Fruit fly (Drosophila melanogaster) whole organism, embryonic: ENCODE data around the gene Cipc.

Source experiments
- Atf-2 ChIP-seq: fragments of 200-800 bp; sonication (Bioruptor generic); optimal IDR thresholded peaks from 2 replicates; lab custom pipeline; 2016; ENCODE audit warnings: missing biosample characterization, missing genetic modification characterization
- BEAF-32 ChIP-seq: fragments of 200-800 bp; sonication (Bioruptor generic); optimal IDR thresholded peaks from 3 replicates; lab custom pipeline; 2017; ENCODE audit warnings: missing biosample characterization, missing genetic modification characterization, mild to moderate bottlenecking, moderate library complexity, missing genetic modification reagents
- BtbVII ChIP-seq: fragments of 200-800 bp; sonication (Bioruptor generic); optimal IDR thresholded peaks from 3 replicates; lab custom pipeline; 2017; ENCODE audit warnings: missing biosample characterization, mild to moderate bottlenecking, missing genetic modification characterization
- C15 ChIP-seq: fragments of 200-800 bp; sonication (Bioruptor generic); IDR thresholded peaks from 3 replicates; pipeline ENCODE4 v1.3.6; 2022; ENCODE audit warnings: missing biosample characterization, missing genetic modification characterization
- CG10209 ChIP-seq: fragments of 200-800 bp; sonication (Bioruptor generic); optimal IDR thresholded peaks from 3 replicates; lab custom pipeline; 2017; ENCODE audit warnings: missing biosample characterization, mild to moderate bottlenecking, missing genetic modification characterization, missing genetic modification reagents
- CG11504 ChIP-seq: fragments of 200-800 bp; sonication (Bioruptor generic); optimal IDR thresholded peaks from 3 replicates; lab custom pipeline; 2019; ENCODE audit warnings: missing biosample characterization, mild to moderate bottlenecking, missing genetic modification characterization, moderate library complexity
- CG11696 ChIP-seq: fragments of 200-800 bp; sonication (Bioruptor generic); IDR thresholded peaks from 2 replicates; pipeline ENCODE4 v1.3.6; 2022; ENCODE audit warnings: missing biosample characterization, missing genetic modification characterization
- CG12155 ChIP-seq: fragments of 200-800 bp; sonication (Bioruptor generic); optimal IDR thresholded peaks from 3 replicates; lab custom pipeline; 2016; ENCODE audit warnings: missing biosample characterization, missing genetic modification characterization
- CG12744 ChIP-seq: fragments of 200-800 bp; sonication (Bioruptor generic); optimal IDR thresholded peaks from 2 replicates; lab custom pipeline; 2016; ENCODE audit warnings: missing biosample characterization, missing genetic modification characterization
- CG12769 ChIP-seq: fragments of 200-800 bp; sonication (Bioruptor generic); optimal IDR thresholded peaks from 2 replicates; lab custom pipeline; 2019; ENCODE audit warnings: missing biosample characterization, mild to moderate bottlenecking, missing genetic modification characterization, moderate library complexity
- CG1602 ChIP-seq: fragments of 200-800 bp; sonication (Bioruptor generic); optimal IDR thresholded peaks from 3 replicates; lab custom pipeline; 2016; ENCODE audit warnings: missing biosample characterization, missing genetic modification characterization
- CG17829 ChIP-seq: fragments of 200-800 bp; optimal IDR thresholded peaks from 2 replicates; lab custom pipeline; 2019; ENCODE audit warnings: missing biosample characterization, mild to moderate bottlenecking, missing genetic modification characterization, moderate library complexity
- CG17912 ChIP-seq: fragments of 200-800 bp; sonication (Bioruptor generic); optimal IDR thresholded peaks from 2 replicates; lab custom pipeline; 2018; ENCODE audit warnings: missing biosample characterization, mild to moderate bottlenecking, missing genetic modification characterization
- CG1792 ChIP-seq: fragments of 200-800 bp; sonication (Bioruptor generic); optimal IDR thresholded peaks from 2 replicates; lab custom pipeline; 2016; ENCODE audit warnings: missing biosample characterization, missing genetic modification characterization
- CG2875 ChIP-seq: fragments of 200-800 bp; sonication (Bioruptor generic); optimal IDR thresholded peaks from 2 replicates; lab custom pipeline; 2017; ENCODE audit warnings: missing biosample characterization, mild to moderate bottlenecking, missing genetic modification characterization, missing genetic modification reagents
- CG31441 ChIP-seq: fragments of 200-800 bp; sonication (Bioruptor generic); IDR thresholded peaks from 2 replicates; pipeline ENCODE4 v1.3.6; 2022; ENCODE audit warnings: missing biosample characterization, missing genetic modification characterization
- CG3163 ChIP-seq: fragments of 200-800 bp; sonication (Bioruptor generic); optimal IDR thresholded peaks from 3 replicates; lab custom pipeline; 2016; ENCODE audit warnings: missing biosample characterization, missing genetic modification characterization
- CG32767 ChIP-seq: fragments of 200-800 bp; sonication (Bioruptor generic); IDR thresholded peaks from 2 replicates; pipeline ENCODE4 v1.3.6; 2022; ENCODE audit warnings: missing biosample characterization, missing genetic modification characterization
- CG32772 ChIP-seq: fragments of 200-800 bp; sonication (Bioruptor generic); IDR thresholded peaks from 2 replicates; pipeline ENCODE4 v1.3.6; 2022; ENCODE audit warnings: missing biosample characterization, missing genetic modification characterization
- CG3838 ChIP-seq: fragments of 200-800 bp; sonication (Bioruptor generic); optimal IDR thresholded peaks from 3 replicates; lab custom pipeline; 2016; ENCODE audit warnings: missing biosample characterization, missing genetic modification characterization
- CG6791 ChIP-seq: fragments of 200-800 bp; sonication (Bioruptor generic); IDR thresholded peaks from 3 replicates; pipeline ENCODE4 v1.3.6; 2022; ENCODE audit warnings: missing biosample characterization, missing genetic modification characterization; ENCODE audit not compliant: partially characterized antibody
- CG9437 ChIP-seq: fragments of 200-800 bp; sonication (Bioruptor generic); optimal IDR thresholded peaks from 2 replicates; lab custom pipeline; 2018; ENCODE audit warnings: missing biosample characterization, mild to moderate bottlenecking, missing genetic modification characterization
- CG9932 ChIP-seq: fragments of 200-800 bp; sonication (Bioruptor generic); IDR thresholded peaks from 2 replicates; pipeline ENCODE4 v1.3.6; 2022; ENCODE audit warnings: missing biosample characterization, missing genetic modification characterization
- Dek ChIP-seq: fragments of 200-800 bp; sonication (Bioruptor generic); optimal IDR thresholded peaks from 3 replicates; lab custom pipeline; 2019; ENCODE audit warnings: missing biosample characterization, mild to moderate bottlenecking, missing genetic modification characterization, moderate library complexity
- GATAe ChIP-seq: fragments of 200-800 bp; sonication (Bioruptor generic); conservative IDR thresholded peaks from 2 replicates; pipeline ENCODE4 v1.3.6; 2022; ENCODE audit warnings: missing biosample characterization, missing genetic modification characterization
- HHEX ChIP-seq: fragments of 200-800 bp; sonication (Bioruptor generic); optimal IDR thresholded peaks from 3 replicates; lab custom pipeline; 2017; ENCODE audit warnings: missing biosample characterization, mild to moderate bottlenecking, missing genetic modification characterization, missing genetic modification reagents
- Hr51 ChIP-seq, 2 experiments: fragments of 200-800 bp; sonication (Bioruptor generic); optimal IDR thresholded peaks; 2 replicates in 1 of 2; 3 replicates in 1 of 2; lab custom pipeline; 2016 to 2018; ENCODE audit warnings: missing biosample characterization in 2 of 2, missing genetic modification characterization in 2 of 2, mild to moderate bottlenecking in 1 of 2, moderate library complexity in 1 of 2
- Kr ChIP-seq: fragments of 200-800 bp; sonication (Bioruptor generic); optimal IDR thresholded peaks from 2 replicates; lab custom pipeline; 2017; ENCODE audit warnings: missing biosample characterization, mild to moderate bottlenecking, missing genetic modification characterization
- Optix ChIP-seq: fragments of 200-800 bp; sonication (Bioruptor generic); IDR thresholded peaks from 3 replicates; pipeline ENCODE4 v1.3.6; 2022; ENCODE audit warnings: missing biosample characterization, missing genetic modification characterization
- Pdp1 ChIP-seq, 2 experiments: fragments of 200-800 bp; sonication (Bioruptor generic); optimal IDR thresholded peaks; 3 replicates each; lab custom pipeline; 2016; ENCODE audit warnings: missing biosample characterization in 2 of 2, missing genetic modification characterization in 2 of 2, mild to moderate bottlenecking in 1 of 2, moderate library complexity in 1 of 2
- Rfx ChIP-seq: fragments of 200-800 bp; sonication (Bioruptor generic); IDR thresholded peaks from 2 replicates; pipeline ENCODE4 v1.3.6; 2022; ENCODE audit warnings: missing biosample characterization, missing genetic modification characterization
- Sox100B ChIP-seq: fragments of 200-800 bp; sonication (Bioruptor generic); optimal IDR thresholded peaks from 3 replicates; lab custom pipeline; 2018; ENCODE audit warnings: missing biosample characterization, mild to moderate bottlenecking, missing genetic modification characterization
- Vsx1 ChIP-seq: fragments of 200-800 bp; sonication (Bioruptor generic); optimal IDR thresholded peaks from 2 replicates; lab custom pipeline; 2017; ENCODE audit warnings: missing biosample characterization, mild to moderate bottlenecking, missing genetic modification characterization, missing genetic modification reagents
- YL-1 ChIP-seq: fragments of 200-800 bp; sonication (Bioruptor generic); optimal IDR thresholded peaks from 3 replicates; lab custom pipeline; 2017; ENCODE audit warnings: missing biosample characterization, mild to moderate bottlenecking, missing genetic modification characterization
- ara ChIP-seq: fragments of 200-800 bp; sonication (Bioruptor generic); IDR thresholded peaks from 2 replicates; pipeline ENCODE4 v1.3.6; 2022; ENCODE audit warnings: missing biosample characterization, missing genetic modification characterization
- ato ChIP-seq: fragments of 200-800 bp; sonication (Bioruptor generic); IDR thresholded peaks from 2 replicates; pipeline ENCODE4 v1.3.6; 2022; ENCODE audit warnings: missing biosample characterization, missing genetic modification characterization; ENCODE audit not compliant: partially characterized antibody
- bab2 ChIP-seq: fragments of 200-800 bp; sonication (Bioruptor generic); optimal IDR thresholded peaks from 2 replicates; lab custom pipeline; 2016; ENCODE audit warnings: missing biosample characterization, missing genetic modification characterization
- chm ChIP-seq: fragments of 200-800 bp; sonication (Bioruptor generic); IDR thresholded peaks from 2 replicates; pipeline ENCODE4 v1.3.6; 2022; ENCODE audit warnings: missing biosample characterization, missing genetic modification characterization
- corto ChIP-seq: fragments of 200-800 bp; sonication (Bioruptor generic); optimal IDR thresholded peaks from 2 replicates; lab custom pipeline; 2016; ENCODE audit warnings: missing biosample characterization, mild to moderate bottlenecking, missing genetic modification characterization, moderate library complexity
- fd3F ChIP-seq: fragments of 200-800 bp; sonication (Bioruptor generic); optimal IDR thresholded peaks from 2 replicates; lab custom pipeline; 2018; ENCODE audit warnings: missing biosample characterization, mild to moderate bottlenecking, missing genetic modification characterization, moderate library complexity
- lmd ChIP-seq: fragments of 200-800 bp; sonication (Bioruptor generic); IDR thresholded peaks from 2 replicates; pipeline ENCODE4 v1.3.6; 2022; ENCODE audit warnings: missing biosample characterization, missing genetic modification characterization
- luna ChIP-seq: fragments of 200-800 bp; sonication (Bioruptor generic); optimal IDR thresholded peaks from 2 replicates; lab custom pipeline; 2016; ENCODE audit warnings: missing biosample characterization, missing genetic modification characterization
- maf-S ChIP-seq: fragments of 200-800 bp; sonication (Bioruptor generic); optimal IDR thresholded peaks from 2 replicates; lab custom pipeline; 2016; ENCODE audit warnings: missing biosample characterization, missing genetic modification characterization
- nmo ChIP-seq: fragments of 200-800 bp; sonication (Bioruptor generic); optimal IDR thresholded peaks from 2 replicates; lab custom pipeline; 2018; ENCODE audit warnings: missing biosample characterization, mild to moderate bottlenecking, missing genetic modification characterization, moderate library complexity
- nom ChIP-seq: fragments of 200-800 bp; sonication (Bioruptor generic); optimal IDR thresholded peaks from 2 replicates; lab custom pipeline; 2017; ENCODE audit warnings: missing biosample characterization, missing genetic modification characterization, mild to moderate bottlenecking, moderate library complexity, missing genetic modification reagents
- onecut ChIP-seq: fragments of 200-800 bp; sonication (Bioruptor generic); IDR thresholded peaks from 2 replicates; pipeline ENCODE4 v1.3.6; 2022; ENCODE audit warnings: missing biosample characterization, missing genetic modification characterization
- phol ChIP-seq: fragments of 200-800 bp; sonication (Bioruptor generic); optimal IDR thresholded peaks from 3 replicates; lab custom pipeline; 2018; ENCODE audit warnings: missing biosample characterization, mild to moderate bottlenecking, missing genetic modification characterization, moderate library complexity
- pnt ChIP-seq: fragments of 200-800 bp; sonication (Bioruptor generic); optimal IDR thresholded peaks from 3 replicates; lab custom pipeline; 2016; ENCODE audit warnings: missing biosample characterization, missing genetic modification characterization
- prd ChIP-seq, 3 experiments: fragments of >200 bp in 2 of 3; fragments of 200-800 bp in 1 of 3; sonication (Bioruptor generic) in 1 of 3; optimal IDR thresholded peaks in 2 of 3; IDR thresholded peaks in 1 of 3; 2 replicates in 2 of 3; 3 replicates in 1 of 3; pipeline versions ENCODE4 v1.3.6 to Lab custom; 2017 to 2022; ENCODE audit warnings: missing biosample characterization in 1 of 3, missing genetic modification characterization in 1 of 3
- wek ChIP-seq: fragments of 200-800 bp; sonication (Bioruptor generic); optimal IDR thresholded peaks from 3 replicates; lab custom pipeline; 2018; ENCODE audit warnings: missing biosample characterization, mild to moderate bottlenecking, missing genetic modification characterization, moderate library complexity

The Cipc gene

dm6 chr3R:26172040-26172439 is 65.4 kb downstream of the Cipc start (continued):
- TF ChIP-seq CG17912 (GFP tag; lab: Kevin White, UChicago) (no peak), CG11696 (GFP tag; lab: Robert Waterston, UW) (no peak), CG1792 (GFP tag; lab: Kevin White, UChicago) (peak; percentile 6), chm (GFP tag; lab: Robert Waterston, UW) (no peak; the same call in 1 of the 2 replicates), maf-S (no peak), CG31441 (GFP tag; lab: Robert Waterston, UW) (peak; percentile 63), ara (GFP tag; lab: Robert Waterston, UW) (0 out of 2 replicates have a peak, but pooled peaks have one; percentile 10), prd (optimal IDR thresholded peaks at IDR 0.05; lab: Kevin White, UChicago) (no peak), prd (GFP tag; IDR thresholded peaks at IDR 0.05; lab: Robert Waterston, UW) (peak; percentile 56; the same call in 1 of the 3 replicates), Sox100B (GFP tag; lab: Kevin White, UChicago) (peak; percentile 46), CG12155 (GFP tag; lab: Kevin White, UChicago) (no peak), pnt (no peak), Atf-2 (GFP tag; lab: Kevin White, UChicago) (no peak), CG9437 (peak; percentile 17), CG9932 (GFP tag; lab: Robert Waterston, UW) (peak; percentile 50), Rfx (no peak; the same call in 1 of the 2 replicates), lmd (GFP tag; lab: Robert Waterston, UW) (no peak; the same call in none of the 2 replicates), Optix (GFP tag; lab: Robert Waterston, UW) (no peak), GATAe (no peak), YL-1 (no peak), CG2875 (GFP tag; lab: Kevin White, UChicago) (no peak), Dek (no peak), CG12744 (GFP tag; lab: Kevin White, UChicago) (no peak), CG6791 (GFP tag; lab: Robert Waterston, UW) (no peak), phol (tag; lab: Kevin White, UChicago) (no peak), C15 (GFP tag; lab: Robert Waterston, UW) (no peak), nom (GFP tag; lab: Kevin White, UChicago) (no peak), Hr51 (GFP tag; optimal IDR thresholded peaks at IDR 0.05; lab: Kevin White, UChicago) (peak in 1 of 2 experiments; percentile 50), CG1602 (GFP tag; lab: Kevin White, UChicago) (no peak), HHEX (peak; percentile 65), BtbVII (peak; percentile 60), CG3838 (GFP tag; lab: Kevin White, UChicago) (no peak), Pdp1 (GFP tag; optimal IDR thresholded peaks at IDR 0.05; lab: Kevin White, UChicago) (peak in 1 of 2 experiments; percentile 50), CG3163 (no peak), CG32772 (GFP tag; lab: Robert Waterston, UW) (0 out of 2 replicates have a peak, but pooled peaks have one; percentile 24), CG17829 (tag; lab: Kevin White, UChicago) (no peak), corto (GFP tag; lab: Kevin White, UChicago) (no peak), BEAF-32 (GFP tag; lab: Kevin White, UChicago) (no peak), fd3F (no peak), onecut (no peak; the same call in 1 of the 2 replicates), Kr (GFP tag; lab: Kevin White, UChicago) (no peak), nmo (GFP tag; lab: Kevin White, UChicago) (no peak), Vsx1 (GFP tag; lab: Kevin White, UChicago) (no peak), CG11504 (tag; lab: Kevin White, UChicago) (peak; percentile 81), bab2 (GFP tag; lab: Kevin White, UChicago) (peak; percentile 51), CG10209 (peak; percentile 1), wek (GFP tag; lab: Kevin White, UChicago) (no peak), CG12769 (tag; lab: Kevin White, UChicago) (peak; percentile 15), CG32767 (no peak), luna (GFP tag; lab: Kevin White, UChicago) (no peak), ato (no peak)
